Fruit fly (Drosophila melanogaster): Measurements from ENCODE around the gene CG17834.
A peak's percentile ranks its signal among the peaks of the same experiment; 100 is the strongest.

Gene CG17834

DNA sequence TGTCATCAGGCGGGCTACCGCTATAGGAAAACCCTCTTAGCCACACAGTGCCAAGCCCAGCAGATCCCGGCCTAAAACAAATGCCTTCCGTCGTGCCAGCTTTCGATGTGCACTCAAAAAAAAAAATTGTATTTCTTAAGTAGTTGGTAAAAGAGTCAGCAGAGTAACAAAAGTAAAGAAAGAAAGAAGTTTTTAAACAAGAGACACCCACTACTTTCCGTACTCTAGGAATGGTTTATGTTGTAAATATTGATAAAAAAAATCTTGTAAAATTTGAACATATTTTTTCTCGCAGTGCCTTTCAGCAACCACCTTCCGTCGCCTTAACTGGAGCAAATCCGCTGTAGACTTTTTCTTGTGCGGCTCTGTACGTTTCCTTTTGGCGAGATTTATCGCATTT, 44.0 kb downstream of the CG17834 start (continued):
- TF ChIP-seq CG1832 (GFP tag; optimal IDR thresholded peaks at IDR 0.05) (no peak), sna (GFP tag; IDR thresholded peaks at IDR 0.05; ENCODE audit: partially characterized antibody) (no peak), CG18262 (tag; optimal IDR thresholded peaks at IDR 0.05) (peak; percentile 46), CG14860 (GFP tag; IDR thresholded peaks at IDR 0.05; ENCODE audit: partially characterized antibody) (no peak), CG10431 (GFP tag; optimal IDR thresholded peaks at IDR 0.05) (no peak), gce (GFP tag; IDR thresholded peaks at IDR 0.05) (no peak), nom (GFP tag; optimal IDR thresholded peaks at IDR 0.05) (no peak), psq (GFP tag; optimal IDR thresholded peaks at IDR 0.05) (no peak), CG34376 (GFP tag; optimal IDR thresholded peaks at IDR 0.05) (no peak), Hr78 (GFP tag; optimal IDR thresholded peaks at IDR 0.05) (no peak), CG8924 (tag; optimal IDR thresholded peaks at IDR 0.05) (peak; percentile 55), Mad (GFP tag; optimal IDR thresholded peaks at IDR 0.05) (no peak), sens-2 (GFP tag; IDR thresholded peaks at IDR 0.05) (no peak), CG18619 (GFP tag; optimal IDR thresholded peaks at IDR 0.05) (peak; percentile 21), ATbp (GFP tag; optimal IDR thresholded peaks at IDR 0.05) (peak; percentile 51), tin (GFP tag; optimal IDR thresholded peaks at IDR 0.05) (peak; percentile 32), NfI (GFP tag; optimal IDR thresholded peaks at IDR 0.05) (no peak), repo (GFP tag; optimal IDR thresholded peaks at IDR 0.05) (no peak), CG2678 (tag; optimal IDR thresholded peaks at IDR 0.05) (peak; percentile 66), ase (GFP tag; IDR thresholded peaks at IDR 0.05) (no peak), CG5953 (GFP tag; IDR thresholded peaks at IDR 0.05) (no peak), Kr (GFP tag; optimal IDR thresholded peaks at IDR 0.05) (no peak), insv (GFP tag; optimal IDR thresholded peaks at IDR 0.05) (no peak), CG14710 (tag; optimal IDR thresholded peaks at IDR 0.05) (peak; percentile 40), amos (GFP tag; IDR thresholded peaks at IDR 0.05; ENCODE audit: partially characterized antibody) (no peak), scrt (GFP tag; optimal IDR thresholded peaks at IDR 0.05) (peak; percentile 32), D19A (tag; optimal IDR thresholded peaks at IDR 0.05) (peak; percentile 36), kay (GFP tag; optimal IDR thresholded peaks at IDR 0.05) (no peak), Lhr (GFP tag; optimal IDR thresholded peaks at IDR 0.05) (no peak), CG2202 (tag; optimal IDR thresholded peaks at IDR 0.05) (no peak), CG8388 (GFP tag; optimal IDR thresholded peaks at IDR 0.05) (peak; percentile 52), Xrp1 (GFP tag; IDR thresholded peaks at IDR 0.05) (peak; percentile 64), Dip3 (GFP tag; optimal IDR thresholded peaks at IDR 0.05) (no peak), CG12104 (GFP tag; optimal IDR thresholded peaks at IDR 0.05) (no peak), dan (GFP tag; IDR thresholded peaks at IDR 0.05) (no peak), sc (optimal IDR thresholded peaks at IDR 0.05) (no peak), sc (GFP tag; optimal IDR thresholded peaks at IDR 0.05) (no peak), en (GFP tag; optimal IDR thresholded peaks at IDR 0.05) (peak; percentile 26), ind (GFP tag; optimal IDR thresholded peaks at IDR 0.05) (peak; percentile 29), dimm (GFP tag; IDR thresholded peaks at IDR 0.05) (no peak), CG4328 (GFP tag; optimal IDR thresholded peaks at IDR 0.05) (no peak), Bgb (GFP tag; IDR thresholded peaks at IDR 0.05; ENCODE audit: partially characterized antibody) (no peak), jigr1 (GFP tag; IDR thresholded peaks at IDR 0.05) (no peak), CG17568 (GFP tag; optimal IDR thresholded peaks at IDR 0.05) (peak; percentile 6), mld (GFP tag; IDR thresholded peaks at IDR 0.05; ENCODE audit: partially characterized antibody) (no peak), Blimp-1 (GFP tag; optimal IDR thresholded peaks at IDR 0.05) (peak; percentile 55), CG17328 (GFP tag; IDR thresholded peaks at IDR 0.05) (peak; percentile 40; the same call in 1 of the 2 replicates), chn (GFP tag; optimal IDR thresholded peaks at IDR 0.05) (peak; percentile 4), CG8765 (GFP tag; IDR thresholded peaks at IDR 0.05) (no peak), CG1647 (GFP tag; optimal IDR thresholded peaks at IDR 0.05) (no peak), CG32767 (GFP tag; IDR thresholded peaks at IDR 0.05) (no peak)
